Fruit fly (Drosophila melanogaster) whole organism, wandering third instar larva: ENCODE data around the gene CG10948.

Source experiments
- Abd-B ChIP-seq: fragments of >200 bp; optimal IDR thresholded peaks from 2 replicates; lab custom pipeline; 2017; ENCODE audit warnings: missing biosample characterization, missing genetic modification characterization
- CG32264 ChIP-seq: fragments of 200-800 bp; sonication (Bioruptor generic); optimal IDR thresholded peaks from 2 replicates; lab custom pipeline; 2016; ENCODE audit warnings: missing biosample characterization, missing genetic modification characterization
- CG9705 ChIP-seq: fragments of 200-800 bp; sonication (Bioruptor generic); optimal IDR thresholded peaks from 2 replicates; lab custom pipeline; 2018; ENCODE audit warnings: missing biosample characterization, mild to moderate bottlenecking, missing genetic modification characterization
- Dfd ChIP-seq: fragments of >200 bp; optimal IDR thresholded peaks from 2 replicates; lab custom pipeline; 2017; ENCODE audit warnings: missing biosample characterization, missing genetic modification characterization
- Dif ChIP-seq: fragments of 200-275, 200-300 bp; sonication (Bioruptor generic); optimal IDR thresholded peaks from 2 replicates; lab custom pipeline; 2018; ENCODE audit warnings: missing biosample characterization, missing genetic modification characterization; ENCODE audit not compliant: partially characterized antibody
- GATAd ChIP-seq: sonication (Bioruptor generic); optimal IDR thresholded peaks from 2 replicates; lab custom pipeline; 2016; ENCODE audit warnings: missing biosample characterization, missing genetic modification characterization
- HLH106 ChIP-seq: fragments of 200-800 bp; optimal IDR thresholded peaks from 3 replicates; lab custom pipeline; 2019; ENCODE audit warnings: missing biosample characterization, mild to moderate bottlenecking, missing genetic modification characterization, moderate library complexity
- Hnf4 ChIP-seq: fragments of 200-800 bp; sonication (Bioruptor generic); optimal IDR thresholded peaks from 2 replicates; lab custom pipeline; 2016; ENCODE audit warnings: missing biosample characterization, mild to moderate bottlenecking, missing genetic modification characterization
- Hr78 ChIP-seq: fragments of >200 bp; optimal IDR thresholded peaks from 2 replicates; lab custom pipeline; 2017; ENCODE audit warnings: missing biosample characterization, missing genetic modification characterization
- Jra ChIP-seq: sonication (Bioruptor generic); optimal IDR thresholded peaks from 2 replicates; lab custom pipeline; 2016; ENCODE audit warnings: missing biosample characterization, missing genetic modification characterization
- Mio ChIP-seq: sonication (Bioruptor generic); optimal IDR thresholded peaks from 2 replicates; lab custom pipeline; 2016; ENCODE audit warnings: missing biosample characterization, missing genetic modification characterization
- Myc ChIP-seq: fragments of >200 bp; optimal IDR thresholded peaks from 2 replicates; lab custom pipeline; 2017
- OdsH ChIP-seq: fragments of 200-800 bp; sonication (Bioruptor generic); optimal IDR thresholded peaks from 2 replicates; lab custom pipeline; 2016; ENCODE audit warnings: missing biosample characterization, mild to moderate bottlenecking, missing genetic modification characterization
- Rel ChIP-seq, 2 experiments: fragments of 200-800 bp; sonication (Bioruptor generic) in 1 of 2; optimal IDR thresholded peaks; 2 replicates in 1 of 2; 3 replicates in 1 of 2; lab custom pipeline; 2016 to 2019; ENCODE audit warnings: mild to moderate bottlenecking in 2 of 2, missing biosample characterization in 2 of 2, missing genetic modification characterization in 2 of 2, moderate library complexity in 1 of 2
- Sp1 ChIP-seq: fragments of 200-800 bp; sonication (Bioruptor generic); optimal IDR thresholded peaks from 3 replicates; lab custom pipeline; 2019; ENCODE audit warnings: missing biosample characterization, mild to moderate bottlenecking, missing genetic modification characterization, moderate library complexity
- Vsx2 ChIP-seq: fragments of 200-300, 225-300 bp; sonication (Bioruptor generic); optimal IDR thresholded peaks from 2 replicates; lab custom pipeline; 2018; ENCODE audit warnings: missing biosample characterization, missing genetic modification characterization; ENCODE audit not compliant: partially characterized antibody
- br ChIP-seq: fragments of 200-800 bp; sonication (Bioruptor generic); optimal IDR thresholded peaks from 2 replicates; lab custom pipeline; 2016; ENCODE audit warnings: missing biosample characterization, missing genetic modification characterization
- brk ChIP-seq: fragments of 200-800 bp; sonication (Bioruptor generic); optimal IDR thresholded peaks from 2 replicates; lab custom pipeline; 2016; ENCODE audit warnings: missing biosample characterization, mild to moderate bottlenecking, missing genetic modification characterization
- dl ChIP-seq, 2 experiments: fragments of 175-275, 200-275 bp in 1 of 2; fragments of 200-275 bp in 1 of 2; sonication (Bioruptor generic); optimal IDR thresholded peaks; lab custom pipeline; 2018; ENCODE audit warnings: mild to moderate bottlenecking in 2 of 2, missing biosample characterization in 2 of 2, missing genetic modification characterization in 2 of 2, moderate library complexity in 2 of 2; ENCODE audit not compliant: partially characterized antibody in 2 of 2, insufficient read depth in 1 of 2
- dmrt93B ChIP-seq: fragments of 200-800 bp; sonication (Bioruptor generic); optimal IDR thresholded peaks from 2 replicates; lab custom pipeline; 2018; ENCODE audit warnings: missing biosample characterization, mild to moderate bottlenecking, missing genetic modification characterization
- dsf ChIP-seq: sonication (Bioruptor generic); optimal IDR thresholded peaks from 2 replicates; lab custom pipeline; 2016; ENCODE audit warnings: missing biosample characterization, missing genetic modification characterization, borderline replicate concordance
- foxo ChIP-seq, 2 experiments: fragments of 200-800 bp; sonication (Bioruptor generic); optimal IDR thresholded peaks; 2 replicates in 1 of 2; 3 replicates in 1 of 2; lab custom pipeline; 2016 to 2017; ENCODE audit warnings: missing biosample characterization in 2 of 2, missing genetic modification characterization in 2 of 2
- fru ChIP-seq: fragments of 200-800 bp; sonication (Bioruptor generic); optimal IDR thresholded peaks from 3 replicates; lab custom pipeline; 2016; ENCODE audit warnings: missing biosample characterization, mild to moderate bottlenecking, missing genetic modification characterization
- h ChIP-seq: fragments of 200-800 bp; sonication (Bioruptor generic); optimal IDR thresholded peaks from 3 replicates; lab custom pipeline; 2016; ENCODE audit warnings: missing biosample characterization, mild to moderate bottlenecking, missing genetic modification characterization
- jim ChIP-seq: fragments of 175-275, 200-325 bp; sonication (Bioruptor generic); optimal IDR thresholded peaks from 2 replicates; lab custom pipeline; 2016; ENCODE audit warnings: missing biosample characterization, mild to moderate bottlenecking, missing genetic modification characterization
- lola ChIP-seq: fragments of >200 bp; optimal IDR thresholded peaks from 2 replicates; lab custom pipeline; 2017; ENCODE audit warnings: missing biosample characterization, missing genetic modification characterization
- pan ChIP-seq: fragments of >200 bp; optimal IDR thresholded peaks from 2 replicates; lab custom pipeline; 2017
- psq ChIP-seq: fragments of 200-800 bp; sonication (Bioruptor generic); optimal IDR thresholded peaks from 3 replicates; lab custom pipeline; 2017; ENCODE audit warnings: missing biosample characterization, mild to moderate bottlenecking, missing genetic modification characterization, moderate library complexity
- rgr ChIP-seq: fragments of 200-800 bp; sonication (Bioruptor generic); optimal IDR thresholded peaks from 3 replicates; lab custom pipeline; 2016; ENCODE audit warnings: missing biosample characterization, mild to moderate bottlenecking, missing genetic modification characterization
- sage ChIP-seq: fragments of 200-800 bp; sonication (Bioruptor generic); optimal IDR thresholded peaks from 2 replicates; lab custom pipeline; 2016; ENCODE audit warnings: missing biosample characterization, mild to moderate bottlenecking, missing genetic modification characterization
- sv ChIP-seq: fragments of 200-800 bp; sonication (Bioruptor generic); optimal IDR thresholded peaks from 3 replicates; lab custom pipeline; 2016; ENCODE audit warnings: missing biosample characterization, missing genetic modification characterization
- tai ChIP-seq: sonication (Bioruptor generic); optimal IDR thresholded peaks from 2 replicates; lab custom pipeline; 2016; ENCODE audit warnings: missing biosample characterization, missing genetic modification characterization
- usp ChIP-seq: fragments of >200 bp; optimal IDR thresholded peaks from 2 replicates; lab custom pipeline; 2017; ENCODE audit warnings: missing biosample characterization, missing genetic modification characterization
- woc ChIP-seq: sonication (Bioruptor generic); optimal IDR thresholded peaks from 2 replicates; lab custom pipeline; 2016; ENCODE audit warnings: missing biosample characterization, mild to moderate bottlenecking, missing genetic modification characterization

Gene CG10948

DNA sequence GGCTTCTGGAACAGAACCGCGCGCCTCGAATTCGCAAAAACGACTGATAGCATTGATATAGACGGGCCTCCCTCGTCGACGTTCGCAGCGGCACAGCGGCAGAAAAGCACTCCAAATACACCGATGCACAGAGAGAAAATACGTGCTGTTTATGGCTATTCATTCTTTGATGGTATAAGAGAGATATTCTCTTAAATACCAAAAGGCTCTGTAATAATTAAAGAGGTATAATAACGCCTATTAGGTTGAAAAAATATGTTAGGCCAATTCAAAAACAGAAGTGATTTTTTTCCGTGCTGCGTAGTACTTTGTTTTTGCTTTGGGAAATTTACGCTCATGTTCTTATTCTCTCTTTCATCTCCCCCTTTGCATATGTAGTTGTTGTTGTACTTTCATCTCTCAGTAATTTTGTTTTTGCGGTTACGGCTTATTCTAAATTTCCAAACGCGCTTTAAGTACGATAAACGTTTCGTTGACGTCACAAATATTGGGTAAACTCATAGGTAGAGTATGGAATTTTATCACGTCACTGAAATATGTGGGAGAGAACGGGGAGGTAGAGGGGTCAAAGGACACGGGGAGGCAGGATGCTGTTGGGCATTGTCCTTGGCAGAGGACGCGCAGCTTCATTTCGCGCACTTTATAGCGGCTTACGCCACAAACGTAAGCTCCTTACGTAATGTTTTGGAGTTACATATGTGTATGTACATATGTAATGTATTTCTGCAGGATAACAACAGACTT is 6.7 kb downstream of the CG10948 start, which contains the start of gene nebu (continued):
- TF ChIP-seq sage (GFP tag; lab: Kevin White, UChicago) (peak; percentile 95), dl (GFP tag; optimal IDR thresholded peaks at IDR 0.05; lab: Kevin White, UChicago; ENCODE audit: insufficient read depth in 1 of 2, partially characterized antibody in 2 of 2) (no peak), Sp1 (GFP tag; lab: Kevin White, UChicago) (peak; percentile 97), woc (GFP tag; lab: Kevin White, UChicago) (peak; percentile 96)

DNA sequence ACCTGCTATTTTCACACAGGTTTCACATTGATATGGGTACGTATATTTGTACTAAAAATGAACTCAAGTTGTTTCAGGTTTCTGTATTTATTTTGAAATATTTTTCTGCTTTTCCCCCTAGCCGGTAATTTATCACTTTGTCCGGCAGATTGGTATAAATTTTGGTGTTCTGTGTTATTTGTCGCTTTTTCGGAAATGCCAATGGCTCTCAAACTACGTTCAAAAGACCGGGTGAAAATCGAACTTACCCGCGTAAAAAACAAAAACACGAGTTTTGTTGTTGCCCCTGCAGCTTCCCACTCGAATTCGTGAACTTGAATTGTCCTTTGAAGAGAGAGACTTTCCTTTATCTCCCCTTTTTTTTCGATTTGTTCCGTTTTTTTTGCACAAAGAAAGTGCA is 7.4 kb downstream of the CG10948 start:
- TF ChIP-seq OdsH (GFP tag; lab: Kevin White, UChicago): no peak
- TF ChIP-seq dsf (GFP tag; lab: Kevin White, UChicago): no peak
- no peak for TF ChIP-seq sv (GFP tag; lab: Kevin White, UChicago)
- no peak for TF ChIP-seq GATAd (GFP tag; lab: Kevin White, UChicago)
- TF ChIP-seq dmrt93B (GFP tag; lab: Kevin White, UChicago): no peak
- TF ChIP-seq Hnf4: no peak
- no peak for TF ChIP-seq brk (GFP tag; lab: Kevin White, UChicago)
- no peak for TF ChIP-seq Dfd (GFP tag; lab: Kevin White, UChicago)
- no peak for TF ChIP-seq Hr78 (GFP tag; lab: Kevin White, UChicago)
- TF ChIP-seq HLH106 (tag; lab: Kevin White, UChicago): no peak
- no peak for TF ChIP-seq tai
- TF ChIP-seq foxo (GFP tag; optimal IDR thresholded peaks at IDR 0.05; lab: Kevin White, UChicago): no peak
- TF ChIP-seq Mio (GFP tag; lab: Kevin White, UChicago): no peak
- TF ChIP-seq woc (GFP tag; lab: Kevin White, UChicago): no peak
- no peak for TF ChIP-seq CG32264 (GFP tag; lab: Kevin White, UChicago)
- TF ChIP-seq sage (GFP tag; lab: Kevin White, UChicago): no peak
- TF ChIP-seq h (GFP tag; lab: Kevin White, UChicago): no peak
- no peak for TF ChIP-seq Jra (GFP tag; lab: Kevin White, UChicago)
- no peak for TF ChIP-seq psq (GFP tag; lab: Kevin White, UChicago)
- TF ChIP-seq Rel (GFP tag; optimal IDR thresholded peaks at IDR 0.05; lab: Kevin White, UChicago): no peak
- TF ChIP-seq Rel (tag; optimal IDR thresholded peaks at IDR 0.05; lab: Kevin White, UChicago): no peak

DNA sequence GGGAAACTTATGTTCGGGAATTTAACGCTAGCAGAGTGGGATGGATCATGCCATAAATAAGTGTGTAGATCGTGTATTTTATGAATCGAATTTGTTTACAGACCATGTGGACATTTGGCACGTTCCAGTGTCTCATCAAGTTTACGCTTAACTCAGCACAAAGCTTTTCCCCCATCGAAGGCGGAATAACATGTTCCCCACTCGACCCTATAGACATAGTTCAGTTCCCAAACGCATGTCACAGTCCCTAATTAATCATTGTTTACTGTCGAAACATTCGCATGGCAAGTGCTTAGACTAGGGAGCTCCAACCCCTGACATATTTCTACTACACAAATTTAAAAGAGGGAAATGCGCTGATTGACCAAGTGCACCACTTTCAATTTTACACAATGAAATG is 8.5 kb downstream of the CG10948 start:
- TF ChIP-seq dl (GFP tag; optimal IDR thresholded peaks at IDR 0.05; lab: Kevin White, UChicago; ENCODE audit: insufficient read depth in 1 of 2, partially characterized antibody in 2 of 2) (no peak), HLH106 (tag; lab: Kevin White, UChicago) (no peak), Jra (GFP tag; lab: Kevin White, UChicago) (no peak), fru (GFP tag; lab: Kevin White, UChicago) (no peak), Abd-B (GFP tag; lab: Kevin White, UChicago) (no peak), Myc (lab: Kevin White, UChicago) (no peak), brk (GFP tag; lab: Kevin White, UChicago) (no peak), GATAd (GFP tag; lab: Kevin White, UChicago) (no peak), usp (GFP tag; lab: Kevin White, UChicago) (no peak), tai (no peak), rgr (GFP tag; lab: Kevin White, UChicago) (no peak), jim (GFP tag; lab: Kevin White, UChicago) (no peak), Vsx2 (GFP tag; lab: Kevin White, UChicago) (no peak), CG9705 (GFP tag; lab: Kevin White, UChicago) (no peak), Dif (GFP tag; lab: Kevin White, UChicago) (no peak), pan (lab: Kevin White, UChicago) (no peak), br (no peak), Hr78 (GFP tag; lab: Kevin White, UChicago) (no peak)
- TF ChIP-seq, all 38 proteins: peak for 0

DNA sequence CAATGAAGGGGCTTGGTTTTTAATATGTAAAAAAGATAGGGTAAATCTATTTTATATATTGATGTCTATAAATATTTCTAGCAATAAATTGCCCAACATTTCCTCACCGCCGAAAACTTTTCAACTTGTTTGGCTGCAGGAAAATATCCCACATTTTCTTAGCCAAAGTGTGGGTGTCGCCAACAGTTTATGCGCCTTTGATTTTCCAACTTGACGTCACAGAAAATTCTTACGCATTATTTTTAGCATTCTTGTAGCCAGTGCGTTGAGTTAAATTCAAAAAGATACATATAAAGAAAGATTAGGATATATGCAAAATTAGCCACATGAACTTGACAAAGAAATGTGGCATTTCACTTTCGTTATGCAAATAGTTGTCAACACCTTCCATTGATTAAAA is 10.0 kb downstream of the CG10948 start:
- no peak for TF ChIP-seq Sp1 (GFP tag; lab: Kevin White, UChicago)
- TF ChIP-seq Dfd (GFP tag; lab: Kevin White, UChicago): no peak
- TF ChIP-seq fru (GFP tag; lab: Kevin White, UChicago): no peak
- TF ChIP-seq psq (GFP tag; lab: Kevin White, UChicago): no peak
- TF ChIP-seq CG9705 (GFP tag; lab: Kevin White, UChicago): no peak
- TF ChIP-seq dmrt93B (GFP tag; lab: Kevin White, UChicago): no peak
- TF ChIP-seq h (GFP tag; lab: Kevin White, UChicago): no peak
- no peak for TF ChIP-seq dsf (GFP tag; lab: Kevin White, UChicago)
- TF ChIP-seq Hnf4: no peak
- TF ChIP-seq usp (GFP tag; lab: Kevin White, UChicago): no peak
- no peak for TF ChIP-seq Myc (lab: Kevin White, UChicago)
- no peak for TF ChIP-seq pan (lab: Kevin White, UChicago)
- no peak for TF ChIP-seq OdsH (GFP tag; lab: Kevin White, UChicago)
- no peak for TF ChIP-seq woc (GFP tag; lab: Kevin White, UChicago)
- TF ChIP-seq Rel (GFP tag; optimal IDR thresholded peaks at IDR 0.05; lab: Kevin White, UChicago): no peak
- no peak for TF ChIP-seq Rel (tag; optimal IDR thresholded peaks at IDR 0.05; lab: Kevin White, UChicago)
- TF ChIP-seq lola: no peak
